Worm (Caenorhabditis elegans) whole organism, mixed stage, embryonic: ENCODE measurements around the gene fbxb-74.

Experiments used
- bed-3 ChIP-seq: fragments of 200-800 bp; sonication (Bioruptor generic); optimal IDR thresholded peaks from 3 replicates; lab custom pipeline; 2018; ENCODE audit warnings: mild to moderate bottlenecking, missing genetic modification characterization, moderate library complexity, missing compliant biosample characterization
- blmp-1 ChIP-seq: fragments of 150-350 bp; optimal IDR thresholded peaks from 2 replicates; lab custom pipeline; 2014; ENCODE audit warnings: missing biosample characterization, missing genetic modification characterization
- ceh-43 ChIP-seq: fragments of 200-800 bp; sonication (Bioruptor generic); optimal IDR thresholded peaks from 2 replicates; lab custom pipeline; 2018; ENCODE audit warnings: mild to moderate bottlenecking, missing genetic modification characterization, moderate library complexity, missing compliant biosample characterization
- ceh-83 ChIP-seq: fragments of 200-800 bp; sonication (Bioruptor generic); optimal IDR thresholded peaks from 2 replicates; lab custom pipeline; 2018; ENCODE audit warnings: mild to moderate bottlenecking, missing genetic modification characterization, missing compliant biosample characterization
- ces-1 ChIP-seq: fragments of 150-350 bp; optimal IDR thresholded peaks from 2 replicates; lab custom pipeline; 2014; ENCODE audit warnings: missing biosample characterization, missing genetic modification reagents, missing genetic modification characterization
- cnd-1 ChIP-seq: fragments of 200-800 bp; sonication (Bioruptor generic); optimal IDR thresholded peaks from 2 replicates; lab custom pipeline; 2018; ENCODE audit warnings: mild to moderate bottlenecking, missing genetic modification characterization, missing compliant biosample characterization
- drap-1 ChIP-seq: fragments of 200-800 bp; sonication (Bioruptor generic); optimal IDR thresholded peaks from 3 replicates; lab custom pipeline; 2018; ENCODE audit warnings: mild to moderate bottlenecking, missing genetic modification characterization, missing compliant biosample characterization
- elt-1 ChIP-seq: sonication (generic microtip); optimal IDR thresholded peaks from 2 replicates; lab custom pipeline; 2017; ENCODE audit warnings: missing genetic modification characterization, mild to moderate bottlenecking, missing compliant biosample characterization, antibody characterized with exemption, moderate library complexity, borderline replicate concordance; ENCODE audit not compliant: insufficient read depth
- elt-3 ChIP-seq: fragments of 150-350 bp; optimal IDR thresholded peaks from 2 replicates; lab custom pipeline; 2014; ENCODE audit warnings: missing biosample characterization, missing genetic modification characterization
- flh-1 ChIP-seq: fragments of 200-800 bp; sonication (Bioruptor generic); optimal IDR thresholded peaks from 2 replicates; lab custom pipeline; 2018; ENCODE audit warnings: mild to moderate bottlenecking, missing genetic modification characterization, moderate library complexity, missing compliant biosample characterization
- ham-2 ChIP-seq: fragments of 200-800 bp; sonication (Bioruptor generic); optimal IDR thresholded peaks from 2 replicates; lab custom pipeline; 2018; ENCODE audit warnings: mild to moderate bottlenecking, missing genetic modification characterization, missing compliant biosample characterization
- hlh-1 ChIP-seq: fragments of 150-350 bp; optimal IDR thresholded peaks from 2 replicates; lab custom pipeline; 2014; ENCODE audit warnings: missing biosample characterization, missing genetic modification reagents, missing genetic modification characterization
- lin-13 ChIP-seq: fragments of 150-350 bp; optimal IDR thresholded peaks from 2 replicates; lab custom pipeline; 2014; ENCODE audit warnings: missing biosample characterization, missing genetic modification characterization
- lin-32 ChIP-seq: fragments of 200-800 bp; sonication (Bioruptor generic); optimal IDR thresholded peaks from 2 replicates; lab custom pipeline; 2018; ENCODE audit warnings: mild to moderate bottlenecking, missing genetic modification characterization, missing compliant biosample characterization
- mab-5 ChIP-seq: fragments of 150-350 bp; optimal IDR thresholded peaks from 2 replicates; lab custom pipeline; 2014; ENCODE audit warnings: missing biosample characterization, missing genetic modification characterization
- mep-1 ChIP-seq: fragments of 150-350 bp; optimal IDR thresholded peaks from 2 replicates; lab custom pipeline; 2017; ENCODE audit warnings: missing biosample characterization, missing genetic modification reagents, missing genetic modification characterization, inconsistent platforms
- mls-2 ChIP-seq: sonication (generic microtip); optimal IDR thresholded peaks from 2 replicates; lab custom pipeline; 2016; ENCODE audit warnings: mild to moderate bottlenecking, missing genetic modification characterization, moderate library complexity, missing compliant biosample characterization
- nhr-12 ChIP-seq: fragments of 150-350 bp; optimal IDR thresholded peaks from 2 replicates; lab custom pipeline; 2014; ENCODE audit warnings: missing biosample characterization, missing genetic modification characterization
- nhr-2 ChIP-seq: fragments of 150-350 bp; optimal IDR thresholded peaks from 2 replicates; lab custom pipeline; 2014; ENCODE audit warnings: missing biosample characterization, missing genetic modification characterization
- nhr-237 ChIP-seq: fragments of 150-350 bp; optimal IDR thresholded peaks from 2 replicates; lab custom pipeline; 2014; ENCODE audit warnings: missing biosample characterization, missing genetic modification characterization
- nhr-28 ChIP-seq: fragments of 150-350 bp; optimal IDR thresholded peaks from 2 replicates; lab custom pipeline; 2014; ENCODE audit warnings: missing biosample characterization, missing genetic modification characterization
- pha-4 ChIP-seq: fragments of 150-350 bp; optimal IDR thresholded peaks from 2 replicates; lab custom pipeline; 2018; ENCODE audit warnings: missing biosample characterization, missing genetic modification reagents, missing genetic modification characterization
- sem-2 ChIP-seq: fragments of 200-800 bp; sonication (Bioruptor generic); optimal IDR thresholded peaks from 2 replicates; lab custom pipeline; 2018; ENCODE audit warnings: mild to moderate bottlenecking, missing genetic modification characterization, missing compliant biosample characterization
- sptf-1 ChIP-seq: sonication (generic microtip); optimal IDR thresholded peaks from 2 replicates; lab custom pipeline; 2017; ENCODE audit warnings: mild to moderate bottlenecking, missing genetic modification characterization, moderate library complexity, missing compliant biosample characterization
- tbx-8 ChIP-seq: fragments of 200-800 bp; sonication (Bioruptor generic); optimal IDR thresholded peaks from 2 replicates; lab custom pipeline; 2018; ENCODE audit warnings: mild to moderate bottlenecking, missing genetic modification characterization, moderate library complexity, missing compliant biosample characterization
- unc-120 ChIP-seq: sonication (generic microtip); optimal IDR thresholded peaks from 2 replicates; lab custom pipeline; 2017; ENCODE audit warnings: missing genetic modification characterization, missing compliant biosample characterization; ENCODE audit not compliant: poor library complexity, severe bottlenecking
- unc-39 ChIP-seq: fragments of 150-350 bp; optimal IDR thresholded peaks from 2 replicates; lab custom pipeline; 2014; ENCODE audit warnings: missing biosample characterization, missing genetic modification characterization
- unc-62 ChIP-seq: fragments of 150-350 bp; optimal IDR thresholded peaks from 2 replicates; lab custom pipeline; 2014; ENCODE audit warnings: missing biosample characterization, missing genetic modification reagents, missing genetic modification characterization
- zip-8 ChIP-seq: fragments of 150-350 bp; optimal IDR thresholded peaks from 2 replicates; lab custom pipeline; 2014; ENCODE audit warnings: missing biosample characterization, missing genetic modification characterization
- ztf-11 ChIP-seq: fragments of 150-350 bp; optimal IDR thresholded peaks from 2 replicates; lab custom pipeline; 2014; ENCODE audit warnings: missing biosample characterization, missing genetic modification characterization

fbxb-74 gene

ce11 chrIV:4397586-4397985 lies 41.5 kb downstream of the fbxb-74 start:
- no peak for TF ChIP-seq unc-62 (GFP tag; lab: Kevin White, UChicago)
- no peak for TF ChIP-seq mls-2 (tag; lab: Kevin White, UChicago)
- no peak for TF ChIP-seq drap-1 (GFP tag; lab: Kevin White, UChicago)
- no peak for TF ChIP-seq mep-1
- no peak for TF ChIP-seq unc-120
- no peak for TF ChIP-seq tbx-8 (GFP tag; lab: Kevin White, UChicago)
- no peak for TF ChIP-seq cnd-1 (tag; lab: Kevin White, UChicago)
- TF ChIP-seq elt-1: no peak
- no peak for TF ChIP-seq nhr-28
- TF ChIP-seq zip-8 (tag; lab: Kevin White, UChicago): no peak
- no peak for TF ChIP-seq hlh-1 (tag; lab: Kevin White, UChicago)
- TF ChIP-seq elt-3: no peak
- no peak for TF ChIP-seq ces-1 (GFP tag; lab: Kevin White, UChicago)
- no peak for TF ChIP-seq ceh-83 (GFP tag; lab: Kevin White, UChicago)
- TF ChIP-seq pha-4 (tag; lab: Kevin White, UChicago): no peak
- TF ChIP-seq lin-32 (GFP tag; lab: Kevin White, UChicago): no peak
- TF ChIP-seq nhr-12 (tag; lab: Kevin White, UChicago): no peak
- no peak for TF ChIP-seq lin-13

ce11 chrIV:4397111-4397510 lies 42.0 kb downstream of the fbxb-74 start:
- TF ChIP-seq sem-2 (GFP tag; lab: Kevin White, UChicago): no peak
- TF ChIP-seq ceh-43: no peak
- TF ChIP-seq lin-32 (GFP tag; lab: Kevin White, UChicago): no peak
- no peak for TF ChIP-seq sptf-1
- no peak for TF ChIP-seq cnd-1 (tag; lab: Kevin White, UChicago)

ce11 chrIV:4396052-4396821 lies 42.9 kb downstream of the fbxb-74 start:
- TF ChIP-seq nhr-237 (tag; lab: Kevin White, UChicago) (no peak), mls-2 (tag; lab: Kevin White, UChicago) (no peak), nhr-12 (tag; lab: Kevin White, UChicago) (no peak), elt-1 (no peak), lin-32 (GFP tag; lab: Kevin White, UChicago) (no peak)
- TF ChIP-seq, all 35 proteins: peak for 0

- no peak for TF ChIP-seq pha-4 (tag; lab: Kevin White, UChicago)
- no peak for TF ChIP-seq ztf-11
- TF ChIP-seq ceh-43: no peak
- no peak for TF ChIP-seq bed-3 (GFP tag; lab: Kevin White, UChicago)
- TF ChIP-seq elt-1: no peak
- no peak for TF ChIP-seq unc-62 (GFP tag; lab: Kevin White, UChicago)
- no peak for TF ChIP-seq ham-2 (GFP tag; lab: Kevin White, UChicago)
- no peak for TF ChIP-seq hlh-1 (tag; lab: Kevin White, UChicago)
- no peak for TF ChIP-seq drap-1 (GFP tag; lab: Kevin White, UChicago)
- no peak for TF ChIP-seq zip-8 (tag; lab: Kevin White, UChicago)
- TF ChIP-seq nhr-28: no peak
- no peak for TF ChIP-seq ceh-83 (GFP tag; lab: Kevin White, UChicago)
- TF ChIP-seq flh-1 (GFP tag; lab: Kevin White, UChicago): no peak
- TF ChIP-seq ces-1 (GFP tag; lab: Kevin White, UChicago): no peak
- TF ChIP-seq lin-13: no peak
- no peak for TF ChIP-seq cnd-1 (tag; lab: Kevin White, UChicago)
- TF ChIP-seq unc-39 (tag; lab: Kevin White, UChicago): no peak
- TF ChIP-seq, all 35 proteins: peak for 0
These were observed 43.5 kb downstream of the fbxb-74 start for ce11 chrIV:4395555-4395954.

ce11 chrIV:4393942-4394460 lies 45.1 kb downstream of the fbxb-74 start, which contains the start of gene ell-1:
TSS of gene ell-1 (plus strand) at chrIV:4394410.
- no peak for TF ChIP-seq cnd-1 (tag; lab: Kevin White, UChicago)
- no peak for TF ChIP-seq tbx-8 (GFP tag; lab: Kevin White, UChicago)
- no peak for TF ChIP-seq unc-120
- no peak for TF ChIP-seq zip-8 (tag; lab: Kevin White, UChicago)
- TF ChIP-seq blmp-1: no peak
- no peak for TF ChIP-seq nhr-2 (tag; lab: Kevin White, UChicago)
- no peak for TF ChIP-seq bed-3 (GFP tag; lab: Kevin White, UChicago)
- no peak for TF ChIP-seq flh-1 (GFP tag; lab: Kevin White, UChicago)
- TF ChIP-seq nhr-237 (tag; lab: Kevin White, UChicago): no peak
- TF ChIP-seq pha-4 (tag; lab: Kevin White, UChicago): no peak
- no peak for TF ChIP-seq unc-39 (tag; lab: Kevin White, UChicago)
- TF ChIP-seq unc-62 (GFP tag; lab: Kevin White, UChicago): no peak
- no peak for TF ChIP-seq ham-2 (GFP tag; lab: Kevin White, UChicago)
- no peak for TF ChIP-seq ztf-11
- no peak for TF ChIP-seq mab-5
- TF ChIP-seq mls-2 (tag; lab: Kevin White, UChicago): no peak
- TF ChIP-seq hlh-1 (tag; lab: Kevin White, UChicago): no peak
- no peak for TF ChIP-seq lin-13
- no peak for TF ChIP-seq ceh-83 (GFP tag; lab: Kevin White, UChicago)
- no peak for TF ChIP-seq sptf-1
